Worm (Caenorhabditis elegans) whole organism, late embryonic: ENCODE measurements around the gene T25B9.4.
A peak's percentile ranks its signal among the peaks of the same experiment; 100 is the strongest.
"Not testable (repeated sequence)": the region's sequence is repeated elsewhere in the genome, so short reads cannot be mapped to it uniquely, and the experiment has no call there.

Source experiments
- C08G9.2 ChIP-seq: sonication (generic microtip); optimal IDR thresholded peaks from 2 replicates; lab custom pipeline; 2016; ENCODE audit warnings: mild to moderate bottlenecking, missing genetic modification characterization, moderate library complexity, missing compliant biosample characterization
- C38D4.7 ChIP-seq: fragments of 200-800 bp; sonication (Bioruptor generic); optimal IDR thresholded peaks from 2 replicates; lab custom pipeline; 2018; ENCODE audit warnings: mild to moderate bottlenecking, missing genetic modification characterization, moderate library complexity, missing compliant biosample characterization
- F13H6.1 ChIP-seq: sonication (generic microtip); optimal IDR thresholded peaks from 2 replicates; lab custom pipeline; 2016; ENCODE audit warnings: missing genetic modification characterization, missing compliant biosample characterization
- K09A11.1 ChIP-seq: sonication (generic microtip); optimal IDR thresholded peaks from 2 replicates; lab custom pipeline; 2017; ENCODE audit warnings: antibody characterized with exemption, mild to moderate bottlenecking, missing genetic modification characterization, missing compliant biosample characterization; ENCODE audit not compliant: insufficient read depth
- ahr-1 ChIP-seq: sonication (generic microtip); optimal IDR thresholded peaks from 2 replicates; lab custom pipeline; 2016; ENCODE audit warnings: missing genetic modification characterization, missing compliant biosample characterization
- ceh-14 ChIP-seq: sonication (generic microtip); optimal IDR thresholded peaks from 2 replicates; lab custom pipeline; 2016; ENCODE audit warnings: missing genotype, missing genetic modification characterization, missing compliant biosample characterization
- ceh-2 ChIP-seq: sonication (generic microtip); optimal IDR thresholded peaks from 2 replicates; lab custom pipeline; 2016; ENCODE audit warnings: missing genotype, missing genetic modification characterization, missing compliant biosample characterization
- ceh-24 ChIP-seq: sonication (generic microtip); optimal IDR thresholded peaks from 2 replicates; lab custom pipeline; 2016; ENCODE audit warnings: mild to moderate bottlenecking, missing genetic modification characterization, missing compliant biosample characterization
- ceh-31 ChIP-seq: sonication (generic microtip); optimal IDR thresholded peaks from 2 replicates; lab custom pipeline; 2016; ENCODE audit warnings: missing genetic modification characterization, missing compliant biosample characterization
- ceh-34 ChIP-seq: sonication (generic microtip); optimal IDR thresholded peaks from 2 replicates; lab custom pipeline; 2016; ENCODE audit warnings: mild to moderate bottlenecking, missing genetic modification characterization, missing compliant biosample characterization
- ceh-45 ChIP-seq: fragments of 200-800 bp; sonication (Bioruptor generic); IDR thresholded peaks from 2 replicates; pipeline ENCODE4 v1.3.6; 2022; ENCODE audit warnings: missing genetic modification reagents, missing genetic modification characterization, missing compliant biosample characterization
- che-1 ChIP-seq: sonication (generic microtip); optimal IDR thresholded peaks from 2 replicates; lab custom pipeline; 2016; ENCODE audit warnings: mild to moderate bottlenecking, missing genetic modification characterization, missing compliant biosample characterization
- dve-1 ChIP-seq: sonication (generic microtip); optimal IDR thresholded peaks from 2 replicates; lab custom pipeline; 2017; ENCODE audit warnings: antibody characterized with exemption, mild to moderate bottlenecking, missing genetic modification characterization, missing compliant biosample characterization
- elt-2 ChIP-seq: sonication (generic microtip); optimal IDR thresholded peaks from 2 replicates; lab custom pipeline; 2016; ENCODE audit warnings: missing genetic modification reagents, missing genetic modification characterization, missing compliant biosample characterization
- elt-4 ChIP-seq: sonication (generic microtip); optimal IDR thresholded peaks from 2 replicates; lab custom pipeline; 2016; ENCODE audit warnings: missing genetic modification characterization, missing compliant biosample characterization
- eyg-1 ChIP-seq: sonication (generic microtip); optimal IDR thresholded peaks from 2 replicates; lab custom pipeline; 2016; ENCODE audit warnings: missing genotype, missing genetic modification characterization, missing compliant biosample characterization
- fkh-10 ChIP-seq: fragments of 150-350 bp; optimal IDR thresholded peaks from 2 replicates; lab custom pipeline; 2014; ENCODE audit warnings: missing biosample characterization, missing genetic modification reagents, missing genetic modification characterization
- fkh-6 ChIP-seq: sonication (generic microtip); optimal IDR thresholded peaks from 2 replicates; lab custom pipeline; 2016; ENCODE audit warnings: missing genetic modification characterization, missing compliant biosample characterization
- hlh-15 ChIP-seq: sonication (generic microtip); optimal IDR thresholded peaks from 2 replicates; lab custom pipeline; 2016; ENCODE audit warnings: missing genetic modification characterization, missing compliant biosample characterization
- hlh-30 ChIP-seq: sonication (generic microtip); optimal IDR thresholded peaks from 2 replicates; lab custom pipeline; 2017; ENCODE audit warnings: antibody characterized with exemption, missing genetic modification characterization, missing compliant biosample characterization; ENCODE audit not compliant: insufficient read depth
- hlh-8 ChIP-seq: sonication (generic microtip); optimal IDR thresholded peaks from 2 replicates; lab custom pipeline; 2016; ENCODE audit warnings: missing genotype, missing genetic modification characterization, missing compliant biosample characterization
- mec-3 ChIP-seq: sonication (generic microtip); optimal IDR thresholded peaks from 2 replicates; lab custom pipeline; 2016; ENCODE audit warnings: borderline replicate concordance, missing genetic modification characterization, missing compliant biosample characterization
- nfya-1 ChIP-seq: sonication (generic microtip); optimal IDR thresholded peaks from 2 replicates; lab custom pipeline; 2017; ENCODE audit warnings: missing genetic modification characterization, mild to moderate bottlenecking, missing compliant biosample characterization, antibody characterized with exemption, moderate library complexity
- pag-3 ChIP-seq: sonication (generic microtip); optimal IDR thresholded peaks from 2 replicates; lab custom pipeline; 2016; ENCODE audit warnings: missing compliant biosample characterization, missing genetic modification characterization, borderline replicate concordance
- pqm-1 ChIP-seq: sonication (generic microtip); optimal IDR thresholded peaks from 2 replicates; lab custom pipeline; 2016; ENCODE audit warnings: missing genetic modification characterization, missing compliant biosample characterization
- ref-2 ChIP-seq: sonication (generic microtip); optimal IDR thresholded peaks from 2 replicates; lab custom pipeline; 2016; ENCODE audit warnings: missing genetic modification characterization, missing compliant biosample characterization
- rnt-1 ChIP-seq: sonication (generic microtip); optimal IDR thresholded peaks from 2 replicates; lab custom pipeline; 2016; ENCODE audit warnings: missing genetic modification characterization, missing compliant biosample characterization
- sox-4 ChIP-seq: sonication (generic microtip); optimal IDR thresholded peaks from 2 replicates; lab custom pipeline; 2017; ENCODE audit warnings: mild to moderate bottlenecking, missing genetic modification characterization, inconsistent platforms, missing compliant biosample characterization
- syd-9 ChIP-seq: sonication (generic microtip); optimal IDR thresholded peaks from 2 replicates; lab custom pipeline; 2016; ENCODE audit warnings: mild to moderate bottlenecking, missing genetic modification characterization, moderate library complexity, missing compliant biosample characterization
- tbx-2 ChIP-seq: sonication (generic microtip); optimal IDR thresholded peaks from 2 replicates; lab custom pipeline; 2016; ENCODE audit warnings: missing genetic modification characterization, missing compliant biosample characterization
- unc-42 ChIP-seq: sonication (generic microtip); optimal IDR thresholded peaks from 2 replicates; lab custom pipeline; 2016; ENCODE audit warnings: missing genotype, missing genetic modification characterization, missing compliant biosample characterization
- unc-86 ChIP-seq: sonication (generic microtip); optimal IDR thresholded peaks from 2 replicates; lab custom pipeline; 2016; ENCODE audit warnings: missing genetic modification characterization, missing compliant biosample characterization

Gene T25B9.4

ce11 chrIV:10765053-10765452 lies 7.5 kb upstream of the T25B9.4 start, which contains the start of gene T25B9.12:
Gene T25B9.12, plus strand, starts transcription at chrIV:10765353.
- TF ChIP-seq pqm-1 (tag; lab: Kevin White, UChicago) (no peak), dve-1 (no peak), ahr-1 (tag; lab: Kevin White, UChicago) (no peak), rnt-1 (tag; lab: Kevin White, UChicago) (no peak), ceh-24 (tag; lab: Kevin White, UChicago) (no peak), ceh-31 (tag; lab: Kevin White, UChicago) (no peak), K09A11.1 (tag; lab: Kevin White, UChicago) (no peak), ceh-14 (tag; lab: Kevin White, UChicago) (no peak), hlh-30 (no peak), ref-2 (tag; lab: Kevin White, UChicago) (no peak), hlh-8 (tag; lab: Kevin White, UChicago) (no peak), unc-86 (tag; lab: Kevin White, UChicago) (no peak), ceh-45 (GFP tag; lab: Robert Waterston, UW) (no peak), sox-4 (tag; lab: Kevin White, UChicago) (no peak), C08G9.2 (tag; lab: Kevin White, UChicago) (no peak)

ce11 chrIV:10764206-10764605 lies 6.7 kb upstream of the T25B9.4 start, which contains the start of gene T25B9.11:
Gene T25B9.11, plus strand, starts transcription at chrIV:10764506.
- TF ChIP-seq pqm-1 (tag; lab: Kevin White, UChicago) (no peak), syd-9 (no peak), ceh-24 (tag; lab: Kevin White, UChicago) (no peak), mec-3 (tag; lab: Kevin White, UChicago) (no peak), C08G9.2 (tag; lab: Kevin White, UChicago) (no peak), fkh-10 (GFP tag; lab: Kevin White, UChicago) (no peak), ceh-14 (tag; lab: Kevin White, UChicago) (no peak), fkh-6 (tag; lab: Kevin White, UChicago) (no peak), unc-42 (tag; lab: Kevin White, UChicago) (no peak), eyg-1 (tag; lab: Kevin White, UChicago) (no peak), tbx-2 (tag; lab: Kevin White, UChicago) (no peak), hlh-15 (no peak), ceh-34 (no peak), pag-3 (no peak)

- peak; percentile 83 for TF ChIP-seq elt-2 (tag; lab: Kevin White, UChicago)
- TF ChIP-seq K09A11.1 (tag; lab: Kevin White, UChicago), result no peak
- TF ChIP-seq elt-4 (tag; lab: Kevin White, UChicago), result no peak
These were observed 3.8 kb upstream of the T25B9.4 start, which contains the start of gene ugt-54 for ce11 chrIV:10761344-10761743. Gene ugt-54, plus strand, starts transcription at chrIV:10761698.

DNA sequence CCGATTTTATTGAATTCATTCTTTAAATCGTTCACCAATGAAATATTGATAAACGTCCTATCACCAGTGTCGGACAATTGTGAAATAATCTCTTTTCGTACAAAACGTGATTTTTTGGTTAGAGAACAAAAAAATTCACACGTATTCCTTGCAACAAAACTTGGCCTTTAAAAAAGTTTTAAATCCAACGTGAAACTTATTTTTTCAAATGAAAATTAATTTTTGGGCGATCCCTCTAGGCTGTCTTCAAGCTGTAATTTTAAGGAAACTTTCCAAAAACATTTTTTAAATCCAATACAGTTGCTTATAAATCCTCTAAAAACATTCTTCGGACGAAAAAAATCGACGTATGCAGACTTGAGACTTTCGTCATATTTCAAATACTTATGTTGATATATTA lies 2.8 kb downstream of the T25B9.4 start, which contains the start of gene T25B9.5:
TSS of gene T25B9.5 (minus strand) at position 101 of the 400 bp plus-strand sequence.
- TF ChIP-seq unc-86 (tag; lab: Kevin White, UChicago) (no peak), C38D4.7 (GFP tag; lab: Kevin White, UChicago) (no peak), che-1 (tag; lab: Kevin White, UChicago) (no peak), fkh-6 (tag; lab: Kevin White, UChicago) (no peak), ceh-2 (tag; lab: Kevin White, UChicago) (no peak), unc-42 (tag; lab: Kevin White, UChicago) (no peak)

DNA sequence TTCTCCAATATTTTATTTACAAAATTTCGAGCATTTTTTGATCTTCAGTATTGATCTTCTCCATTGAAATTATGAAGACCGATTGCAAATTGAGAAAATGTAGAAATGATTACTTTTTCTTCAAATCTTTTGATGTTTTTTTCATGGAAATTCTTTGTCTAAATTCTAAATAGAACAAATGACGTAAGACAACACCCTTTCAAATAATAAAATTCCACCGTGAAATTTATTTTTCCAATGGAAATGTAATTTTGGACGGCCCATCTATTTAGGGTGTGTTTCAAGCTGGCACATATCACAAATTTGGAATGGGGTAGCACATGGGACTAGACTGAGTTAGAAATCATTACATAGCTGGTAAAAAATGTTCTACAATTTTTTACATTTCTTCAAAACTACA lies 5.8 kb downstream of the T25B9.4 start, which contains the start of gene T25B9.2:
TSS of gene T25B9.2 (minus strand) at position 101 of the 400 bp plus-strand sequence.
- TF ChIP-seq nfya-1; ceh-14 (tag; lab: Kevin White, UChicago); F13H6.1: not testable (repeated sequence)
